Worm (Caenorhabditis elegans): ENCODE data around the gene par-5.

par-5 gene

ce11 chrIV:11821591-11822361, at the start of gene par-5, which contains the start of gene M117.3 (continued):
- no peak for TF ChIP-seq egrh-3 (GFP tag; IDR thresholded peaks at IDR 0.05)
- peak; percentile 35 for TF ChIP-seq ztf-3 (GFP tag; optimal IDR thresholded peaks at IDR 0.05)
- TF ChIP-seq ztf-6 (GFP tag; IDR thresholded peaks at IDR 0.05): no peak
- TF ChIP-seq sdz-38 (tag; optimal IDR thresholded peaks at IDR 0.05): no peak
- peak; percentile 65 for TF ChIP-seq tbp1 (GFP tag; optimal IDR thresholded peaks at IDR 0.05)
- peak; percentile 57 for TF ChIP-seq ZK185.1 (tag; optimal IDR thresholded peaks at IDR 0.05; ENCODE audit: poor library complexity, severe bottlenecking)
- peak; percentile 45; the same call in 1 of the 2 replicates for TF ChIP-seq C17E4.6 (GFP tag; IDR thresholded peaks at IDR 0.05)
- TF ChIP-seq K12H6.12 (tag; optimal IDR thresholded peaks at IDR 0.05): peak; percentile 76
- no peak for TF ChIP-seq dpl-1 (GFP tag; optimal IDR thresholded peaks at IDR 0.05)
- 0 out of 2 replicates have a peak, but pooled peaks have one; percentile 26 for TF ChIP-seq sea-2 (GFP tag; IDR thresholded peaks at IDR 0.05)
- TF ChIP-seq unc-62 (GFP tag; optimal IDR thresholded peaks at IDR 0.05): no peak
- peak; percentile 40; the same call in 1 of the 2 replicates for TF ChIP-seq B0019.2 (GFP tag; conservative IDR thresholded peaks at IDR 0.05)
- TF ChIP-seq B0336.3 (GFP tag; IDR thresholded peaks at IDR 0.05): peak; percentile 74; the same call in 1 of the 2 replicates
- no peak for TF ChIP-seq cebp-2 (GFP tag; IDR thresholded peaks at IDR 0.05)
- no peak for TF ChIP-seq B0261.1 (tag; optimal IDR thresholded peaks at IDR 0.05)
- TF ChIP-seq ekl-4 (GFP tag; IDR thresholded peaks at IDR 0.05): peak; percentile 92
- no peak for TF ChIP-seq mel-28 (tag; optimal IDR thresholded peaks at IDR 0.05; ENCODE audit: borderline replicate concordance)
- TF ChIP-seq egl-44 (GFP tag; IDR thresholded peaks at IDR 0.05): peak; percentile 90
- TF ChIP-seq attf-3 (GFP tag; conservative IDR thresholded peaks at IDR 0.05): 0 out of 2 replicates have a peak, but pooled peaks have one; percentile 8
- peak; percentile 68; the same call in 1 of the 2 replicates for TF ChIP-seq lin-26 (GFP tag; IDR thresholded peaks at IDR 0.05)
- TF ChIP-seq bed-2 (GFP tag; IDR thresholded peaks at IDR 0.05): no peak
- TF ChIP-seq lsl-1 (GFP tag; optimal IDR thresholded peaks at IDR 0.05): no peak
- TF ChIP-seq snpc-3.4 (tag; optimal IDR thresholded peaks at IDR 0.05): no peak
- TF ChIP-seq madf-10 (tag; optimal IDR thresholded peaks at IDR 0.05): peak; percentile 64
- TF ChIP-seq ceh-100 (GFP tag; IDR thresholded peaks at IDR 0.05): peak; percentile 35; the same call in 1 of the 2 replicates
- peak; percentile 58 for TF ChIP-seq mcd-1 (GFP tag; IDR thresholded peaks at IDR 0.05)
- TF ChIP-seq lin-40 (tag; optimal IDR thresholded peaks at IDR 0.05): peak; percentile 69
- TF ChIP-seq ceh-27 (GFP tag; optimal IDR thresholded peaks at IDR 0.05): peak; percentile 90
- TF ChIP-seq lin-54 (GFP tag; optimal IDR thresholded peaks at IDR 0.05): peak; percentile 68
- TF ChIP-seq atf-7 (tag; optimal IDR thresholded peaks at IDR 0.05): peak; percentile 69
- TF ChIP-seq Y53G8AR.9 (GFP tag; conservative IDR thresholded peaks at IDR 0.05): 0 out of 2 replicates have a peak, but pooled peaks have one; percentile 63
- TF ChIP-seq tlf-1 (GFP tag; optimal IDR thresholded peaks at IDR 0.05): peak; percentile 21
- TF ChIP-seq xnd-1 (tag; optimal IDR thresholded peaks at IDR 0.05): no peak
- peak; percentile 26 for TF ChIP-seq F52B5.7 (tag; optimal IDR thresholded peaks at IDR 0.05)
- peak; percentile 14 for TF ChIP-seq die-1 (tag; optimal IDR thresholded peaks at IDR 0.05)
- no peak for TF ChIP-seq Y79H2A.3 (GFP tag; conservative IDR thresholded peaks at IDR 0.05)
- TF ChIP-seq unc-130 (GFP tag; optimal IDR thresholded peaks at IDR 0.05): no peak
- no peak for TF ChIP-seq Y56A3A.18 (GFP tag; IDR thresholded peaks at IDR 0.05)
- peak; percentile 67; the same call in 1 of the 2 replicates for TF ChIP-seq pbrm-1 (GFP tag; IDR thresholded peaks at IDR 0.05)
- TF ChIP-seq ztf-28 (GFP tag; IDR thresholded peaks at IDR 0.05): no peak
- TF ChIP-seq F22D6.2 (tag; optimal IDR thresholded peaks at IDR 0.05): peak; percentile 19
- TF ChIP-seq T07F8.4 (tag; optimal IDR thresholded peaks at IDR 0.05): peak; percentile 73
- TF ChIP-seq efl-1 (GFP tag; optimal IDR thresholded peaks at IDR 0.05): no peak
- no peak for TF ChIP-seq aptf-2 (GFP tag; conservative IDR thresholded peaks at IDR 0.05)
- TF ChIP-seq snpc-4 (GFP tag; optimal IDR thresholded peaks at IDR 0.05): no peak
- TF ChIP-seq snpc-4 (tag; optimal IDR thresholded peaks at IDR 0.05): peak in 3 of 4 experiments; percentile 5 to 18 (median 15)
- TF ChIP-seq dpff-1 (tag; optimal IDR thresholded peaks at IDR 0.05): no peak

Measured in whole organism, young adult.